Worm (Caenorhabditis elegans): Measurements from ENCODE around the gene emc-5.

DNA sequence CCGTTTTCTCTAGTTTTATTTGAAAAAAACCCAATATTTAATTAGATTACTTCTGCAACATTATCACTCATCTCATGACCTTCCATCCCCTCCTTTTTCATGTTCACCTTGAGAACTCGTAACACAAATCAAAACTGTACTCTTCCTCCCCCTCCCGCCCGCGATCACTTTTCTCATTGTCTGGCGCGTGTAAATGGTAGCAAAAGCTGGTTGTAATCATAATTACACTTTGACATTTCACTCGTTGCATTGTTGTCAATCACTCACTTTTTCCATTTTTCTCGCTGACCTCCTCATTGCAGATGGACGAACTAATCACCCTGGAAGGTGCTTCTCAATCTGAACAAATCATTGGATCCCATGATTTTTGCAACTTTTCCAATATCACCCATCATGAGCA is 13.8 kb downstream of the emc-5 start, which contains the start of gene npr-41:
- no peak for TF ChIP-seq dao-5 (tag; optimal IDR thresholded peaks at IDR 0.05)
- TF ChIP-seq him-1 (tag; optimal IDR thresholded peaks at IDR 0.05), result no peak
- no peak for TF ChIP-seq W03F9.2 (tag; optimal IDR thresholded peaks at IDR 0.05)
